Fruit fly (Drosophila melanogaster) whole organism, embryonic: ENCODE measurements around the gene msn.

Source experiments
- Aef1 ChIP-seq: fragments of 200-800 bp; sonication (Bioruptor generic); IDR thresholded peaks from 3 replicates; pipeline ENCODE4 v1.3.6; 2022; ENCODE audit warnings: missing biosample characterization, missing genetic modification characterization
- Awh ChIP-seq: fragments of 200-800 bp; sonication (Bioruptor generic); IDR thresholded peaks from 2 replicates; pipeline ENCODE4, ENCODE4 v1.3.6; 2022; ENCODE audit warnings: missing biosample characterization, missing genetic modification characterization
- CG11504 ChIP-seq: fragments of 200-800 bp; sonication (Bioruptor generic); optimal IDR thresholded peaks from 3 replicates; lab custom pipeline; 2019; ENCODE audit warnings: missing biosample characterization, mild to moderate bottlenecking, missing genetic modification characterization, moderate library complexity
- CG12104 ChIP-seq: fragments of 200-800 bp; sonication (Bioruptor generic); optimal IDR thresholded peaks from 3 replicates; lab custom pipeline; 2016; ENCODE audit warnings: missing biosample characterization, missing genetic modification characterization
- CG13123 ChIP-seq: fragments of 200-800 bp; sonication (Bioruptor generic); optimal IDR thresholded peaks from 2 replicates; lab custom pipeline; 2016; ENCODE audit warnings: missing biosample characterization, missing genetic modification characterization
- CG13424 ChIP-seq: fragments of 200-800 bp; sonication (Bioruptor generic); optimal IDR thresholded peaks from 2 replicates; lab custom pipeline; 2019; ENCODE audit warnings: missing biosample characterization, mild to moderate bottlenecking, missing genetic modification characterization, moderate library complexity
- CG14014 ChIP-seq: fragments of 200-800 bp; sonication (Bioruptor generic); IDR thresholded peaks from 2 replicates; pipeline ENCODE4 v1.3.6; 2022; ENCODE audit warnings: missing biosample characterization, missing genetic modification characterization
- CG14441 ChIP-seq: fragments of 200-800 bp; sonication (Bioruptor generic); IDR thresholded peaks from 2 replicates; pipeline ENCODE4 v1.3.6; 2022; ENCODE audit warnings: missing biosample characterization, missing genetic modification characterization
- CG15011 ChIP-seq: fragments of 200-800 bp; sonication (Bioruptor generic); optimal IDR thresholded peaks from 3 replicates; lab custom pipeline; 2018; ENCODE audit warnings: missing biosample characterization, mild to moderate bottlenecking, missing genetic modification characterization
- CG15269 ChIP-seq: fragments of 200-800 bp; sonication (Bioruptor generic); optimal IDR thresholded peaks from 2 replicates; lab custom pipeline; 2018; ENCODE audit warnings: missing biosample characterization, mild to moderate bottlenecking, missing genetic modification characterization, moderate library complexity
- CG2120 ChIP-seq: fragments of 200-800 bp; sonication (Bioruptor generic); optimal IDR thresholded peaks from 3 replicates; lab custom pipeline; 2016; ENCODE audit warnings: missing biosample characterization, missing genetic modification characterization
- CG2678 ChIP-seq: fragments of 200-800 bp; sonication (Bioruptor generic); optimal IDR thresholded peaks from 3 replicates; lab custom pipeline; 2019; ENCODE audit warnings: missing biosample characterization, mild to moderate bottlenecking, missing genetic modification characterization, moderate library complexity
- CG31224 ChIP-seq: fragments of 200-800 bp; sonication (Bioruptor generic); IDR thresholded peaks from 2 replicates; pipeline ENCODE4 v1.3.6; 2022; ENCODE audit warnings: missing biosample characterization, missing genetic modification characterization
- CG3163 ChIP-seq: fragments of 200-800 bp; sonication (Bioruptor generic); optimal IDR thresholded peaks from 3 replicates; lab custom pipeline; 2016; ENCODE audit warnings: missing biosample characterization, missing genetic modification characterization
- CG32772 ChIP-seq: fragments of 200-800 bp; sonication (Bioruptor generic); IDR thresholded peaks from 2 replicates; pipeline ENCODE4 v1.3.6; 2022; ENCODE audit warnings: missing biosample characterization, missing genetic modification characterization
- CG33213 ChIP-seq: fragments of 200-800 bp; sonication (Bioruptor generic); optimal IDR thresholded peaks from 3 replicates; lab custom pipeline; 2016; ENCODE audit warnings: missing biosample characterization, missing genetic modification characterization
- CG4282 ChIP-seq: fragments of 200-800 bp; sonication (Bioruptor generic); optimal IDR thresholded peaks from 2 replicates; lab custom pipeline; 2016; ENCODE audit warnings: missing biosample characterization, missing genetic modification characterization
- CG4730 ChIP-seq: fragments of 200-800 bp; sonication (Bioruptor generic); IDR thresholded peaks from 2 replicates; pipeline ENCODE4 v1.3.6; 2022; ENCODE audit warnings: missing biosample characterization, missing genetic modification characterization
- CG6765 ChIP-seq: fragments of 200-800 bp; sonication (Bioruptor generic); optimal IDR thresholded peaks from 3 replicates; lab custom pipeline; 2017; ENCODE audit warnings: missing biosample characterization, mild to moderate bottlenecking, missing genetic modification characterization
- CG7357 ChIP-seq: fragments of 200-800 bp; sonication (Bioruptor generic); IDR thresholded peaks from 3 replicates; pipeline ENCODE4 v1.3.6; 2022; ENCODE audit warnings: missing biosample characterization, missing genetic modification characterization
- CG7839 ChIP-seq: fragments of 200-800 bp; sonication (Bioruptor generic); optimal IDR thresholded peaks from 3 replicates; lab custom pipeline; 2018; ENCODE audit warnings: missing biosample characterization, mild to moderate bottlenecking, missing genetic modification characterization, moderate library complexity
- CG9817 ChIP-seq: fragments of 200-800 bp; sonication (Bioruptor generic); optimal IDR thresholded peaks from 2 replicates; lab custom pipeline; 2018; ENCODE audit warnings: missing biosample characterization, mild to moderate bottlenecking, missing genetic modification characterization, moderate library complexity
- CG9932 ChIP-seq: fragments of 200-800 bp; sonication (Bioruptor generic); IDR thresholded peaks from 2 replicates; pipeline ENCODE4 v1.3.6; 2022; ENCODE audit warnings: missing biosample characterization, missing genetic modification characterization
- D19B ChIP-seq: fragments of 200-800 bp; sonication (Bioruptor generic); optimal IDR thresholded peaks from 2 replicates; lab custom pipeline; 2017; ENCODE audit warnings: missing biosample characterization, mild to moderate bottlenecking, missing genetic modification characterization
- Dad ChIP-seq: fragments of 200-800 bp; sonication (Bioruptor generic); optimal IDR thresholded peaks from 3 replicates; lab custom pipeline; 2016; ENCODE audit warnings: missing biosample characterization, missing genetic modification characterization
- Dip3 ChIP-seq: fragments of 200-800 bp; sonication (Bioruptor generic); optimal IDR thresholded peaks from 3 replicates; lab custom pipeline; 2016; ENCODE audit warnings: missing biosample characterization, missing genetic modification characterization
- Eip74EF ChIP-seq, 2 experiments: fragments of 200-800 bp in 1 of 2; fragments of >200 bp in 1 of 2; sonication (Bioruptor generic) in 1 of 2; optimal IDR thresholded peaks; 2 replicates each; lab custom pipeline; 2017 to 2019; ENCODE audit warnings: missing biosample characterization in 2 of 2, missing genetic modification characterization in 2 of 2, mild to moderate bottlenecking in 1 of 2, moderate library complexity in 1 of 2
- H2.0 ChIP-seq: fragments of 200-800 bp; sonication (Bioruptor generic); IDR thresholded peaks from 2 replicates; pipeline ENCODE4 v1.3.6; 2022; ENCODE audit warnings: missing biosample characterization, missing genetic modification characterization
- HLH3B ChIP-seq: fragments of 200-800 bp; sonication (Bioruptor generic); IDR thresholded peaks from 2 replicates; pipeline ENCODE4 v1.3.6; 2022; ENCODE audit warnings: missing biosample characterization, missing genetic modification characterization
- Hr51 ChIP-seq, 2 experiments: fragments of 200-800 bp; sonication (Bioruptor generic); optimal IDR thresholded peaks; 2 replicates in 1 of 2; 3 replicates in 1 of 2; lab custom pipeline; 2016 to 2018; ENCODE audit warnings: missing biosample characterization in 2 of 2, missing genetic modification characterization in 2 of 2, mild to moderate bottlenecking in 1 of 2, moderate library complexity in 1 of 2
- Oli ChIP-seq: fragments of 200-800 bp; sonication (Bioruptor generic); optimal IDR thresholded peaks from 2 replicates; lab custom pipeline; 2018; ENCODE audit warnings: missing biosample characterization, mild to moderate bottlenecking, missing genetic modification characterization, moderate library complexity
- PHDP ChIP-seq: fragments of 200-800 bp; sonication (Bioruptor generic); optimal IDR thresholded peaks from 3 replicates; lab custom pipeline; 2018; ENCODE audit warnings: missing biosample characterization, mild to moderate bottlenecking, missing genetic modification characterization, moderate library complexity
- Rfx ChIP-seq: fragments of 200-800 bp; sonication (Bioruptor generic); IDR thresholded peaks from 2 replicates; pipeline ENCODE4 v1.3.6; 2022; ENCODE audit warnings: missing biosample characterization, missing genetic modification characterization
- Sox100B ChIP-seq: fragments of 200-800 bp; sonication (Bioruptor generic); optimal IDR thresholded peaks from 3 replicates; lab custom pipeline; 2018; ENCODE audit warnings: missing biosample characterization, mild to moderate bottlenecking, missing genetic modification characterization
- Xrp1 ChIP-seq: fragments of 200-800 bp; sonication (Bioruptor generic); IDR thresholded peaks from 2 replicates; pipeline ENCODE4 v1.3.6; 2022; ENCODE audit warnings: missing biosample characterization, missing genetic modification characterization
- da ChIP-seq: fragments of 200-800 bp; sonication (Bioruptor generic); optimal IDR thresholded peaks from 2 replicates; lab custom pipeline; 2016; ENCODE audit warnings: missing biosample characterization, missing genetic modification characterization
- danr ChIP-seq: fragments of 200-800 bp; sonication (Bioruptor generic); IDR thresholded peaks from 2 replicates; pipeline ENCODE4 v1.3.6; 2022; ENCODE audit warnings: missing biosample characterization, missing genetic modification characterization
- esg ChIP-seq: fragments of 200-800 bp; sonication (Bioruptor generic); conservative IDR thresholded peaks from 2 replicates; pipeline ENCODE4 v1.3.6; 2022; ENCODE audit warnings: missing biosample characterization, missing genetic modification characterization
- fd3F ChIP-seq: fragments of 200-800 bp; sonication (Bioruptor generic); optimal IDR thresholded peaks from 2 replicates; lab custom pipeline; 2018; ENCODE audit warnings: missing biosample characterization, mild to moderate bottlenecking, missing genetic modification characterization, moderate library complexity
- hkb ChIP-seq, 2 experiments: fragments of 200-800 bp in 1 of 2; fragments of >200 bp in 1 of 2; sonication (Bioruptor generic) in 1 of 2; IDR thresholded peaks in 1 of 2; optimal IDR thresholded peaks in 1 of 2; 2 replicates each; pipeline versions ENCODE4 v1.3.6 to Lab custom; 2017 to 2022; ENCODE audit warnings: missing biosample characterization in 1 of 2, missing genetic modification characterization in 1 of 2
- knrl ChIP-seq: fragments of 200-800 bp; sonication (Bioruptor generic); IDR thresholded peaks from 3 replicates; pipeline ENCODE4 v1.3.6; 2022; ENCODE audit warnings: missing biosample characterization, missing genetic modification characterization; ENCODE audit not compliant: partially characterized antibody
- lmd ChIP-seq: fragments of 200-800 bp; sonication (Bioruptor generic); IDR thresholded peaks from 2 replicates; pipeline ENCODE4 v1.3.6; 2022; ENCODE audit warnings: missing biosample characterization, missing genetic modification characterization
- phol ChIP-seq: fragments of 200-800 bp; sonication (Bioruptor generic); optimal IDR thresholded peaks from 3 replicates; lab custom pipeline; 2018; ENCODE audit warnings: missing biosample characterization, mild to moderate bottlenecking, missing genetic modification characterization, moderate library complexity
- row ChIP-seq: fragments of 200-800 bp; sonication (Bioruptor generic); IDR thresholded peaks from 3 replicates; pipeline ENCODE4 v1.3.6; 2022; ENCODE audit warnings: missing biosample characterization, missing genetic modification characterization
- slbo ChIP-seq: fragments of 200-800 bp; sonication (Bioruptor generic); IDR thresholded peaks from 2 replicates; pipeline ENCODE4 v1.3.6; 2022; ENCODE audit warnings: missing biosample characterization, missing genetic modification characterization
- trh ChIP-seq: fragments of 200-800 bp; sonication (Bioruptor generic); optimal IDR thresholded peaks from 2 replicates; lab custom pipeline; 2016; ENCODE audit warnings: missing biosample characterization, missing genetic modification characterization
- ttk ChIP-seq: fragments of 200-800 bp; sonication (Bioruptor generic); IDR thresholded peaks from 2 replicates; pipeline ENCODE4 v2.1.2; 2022; ENCODE audit warnings: missing biosample characterization, missing genetic modification characterization
- unpg ChIP-seq: fragments of 200-800 bp; sonication (Bioruptor generic); optimal IDR thresholded peaks from 3 replicates; lab custom pipeline; 2018; ENCODE audit warnings: missing biosample characterization, mild to moderate bottlenecking, missing genetic modification characterization, moderate library complexity
- vfl ChIP-seq: fragments of 200-800 bp; sonication (Bioruptor generic); optimal IDR thresholded peaks from 2 replicates; lab custom pipeline; 2016; ENCODE audit warnings: missing biosample characterization, missing genetic modification characterization
- vvl ChIP-seq: fragments of 200-800 bp; sonication (Bioruptor generic); IDR thresholded peaks from 2 replicates; pipeline ENCODE4 v1.3.6; 2022; ENCODE audit warnings: missing biosample characterization, missing genetic modification characterization

Gene msn

DNA sequence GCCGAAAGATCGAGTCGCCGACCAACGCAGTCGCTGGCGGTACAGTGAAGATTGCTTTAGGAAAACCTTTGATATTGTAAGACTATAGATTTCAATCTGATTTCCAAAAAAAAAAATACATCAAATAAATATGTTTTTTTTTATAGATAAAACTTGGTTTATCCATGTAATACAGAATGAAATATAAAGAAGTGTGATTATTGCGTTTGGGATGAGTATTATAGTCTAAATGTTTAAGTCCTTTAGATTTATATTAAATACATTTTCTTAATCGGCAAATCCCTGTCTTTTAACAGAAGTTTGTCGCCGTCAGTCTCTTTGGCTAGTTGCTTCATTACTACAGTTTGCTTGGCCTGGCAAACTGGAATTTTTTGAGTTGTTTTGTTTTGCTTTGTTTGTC is 4.5 kb downstream of the msn start (continued):
- TF ChIP-seq CG13424 (tag; lab: Kevin White, UChicago) (peak; percentile 27), CG6765 (GFP tag; lab: Kevin White, UChicago) (peak; percentile 19), Rfx (GFP tag; lab: Robert Waterston, UW) (peak; percentile 59), hkb (optimal IDR thresholded peaks at IDR 0.05; lab: Kevin White, UChicago) (no peak), hkb (GFP tag; IDR thresholded peaks at IDR 0.05; lab: Robert Waterston, UW) (peak; percentile 14; the same call in 1 of the 2 replicates), danr (GFP tag; lab: Robert Waterston, UW) (no peak), CG9817 (tag; lab: Kevin White, UChicago) (peak; percentile 11), CG7357 (GFP tag; lab: Robert Waterston, UW) (0 out of 3 replicates have a peak, but pooled peaks have one; percentile 41), unpg (GFP tag; lab: Kevin White, UChicago) (peak; percentile 15), H2.0 (GFP tag; lab: Robert Waterston, UW) (0 out of 2 replicates have a peak, but pooled peaks have one; percentile 32), Xrp1 (GFP tag; lab: Robert Waterston, UW) (peak; percentile 24; the same call in 1 of the 2 replicates), phol (peak; percentile 11), CG14014 (peak; percentile 35; the same call in 1 of the 2 replicates), esg (GFP tag; lab: Robert Waterston, UW) (peak; percentile 49), Hr51 (GFP tag; optimal IDR thresholded peaks at IDR 0.05; lab: Kevin White, UChicago) (peak in 1 of 2 experiments; percentile 56), CG13123 (GFP tag; lab: Kevin White, UChicago) (no peak), CG11504 (tag; lab: Kevin White, UChicago) (peak; percentile 48), CG9932 (GFP tag; lab: Robert Waterston, UW) (peak; percentile 31; the same call in 1 of the 2 replicates), CG3163 (GFP tag; lab: Kevin White, UChicago) (no peak), CG31224 (GFP tag; lab: Robert Waterston, UW) (0 out of 2 replicates have a peak, but pooled peaks have one; percentile 13), vvl (GFP tag; lab: Robert Waterston, UW) (peak; percentile 14; the same call in 1 of the 2 replicates), Dip3 (GFP tag; lab: Kevin White, UChicago) (no peak), lmd (peak; percentile 51), D19B (GFP tag; lab: Kevin White, UChicago) (no peak), Aef1 (0 out of 3 replicates have a peak, but pooled peaks have one; percentile 11), CG2678 (tag; lab: Kevin White, UChicago) (peak; percentile 21), HLH3B (peak; percentile 41; the same call in 1 of the 2 replicates), CG12104 (GFP tag; lab: Kevin White, UChicago) (no peak), PHDP (peak; percentile 4), CG4730 (GFP tag; lab: Robert Waterston, UW) (peak; percentile 54; the same call in 1 of the 2 replicates), ttk (GFP tag; lab: Robert Waterston, UW) (0 out of 2 replicates have a peak, but pooled peaks have one; percentile 23), Awh (GFP tag; lab: Robert Waterston, UW) (peak; percentile 49), trh (GFP tag; lab: Kevin White, UChicago) (no peak), CG2120 (GFP tag; lab: Kevin White, UChicago) (peak; percentile 39), vfl (GFP tag; lab: Kevin White, UChicago) (no peak), CG33213 (GFP tag; lab: Kevin White, UChicago) (no peak), row (peak; percentile 32), CG7839 (tag; lab: Kevin White, UChicago) (peak; percentile 66), CG32772 (GFP tag; lab: Robert Waterston, UW) (peak; percentile 47; the same call in 1 of the 2 replicates), Eip74EF (GFP tag; optimal IDR thresholded peaks at IDR 0.05; lab: Kevin White, UChicago) (peak in 1 of 2 experiments; percentile 4), Oli (tag; lab: Kevin White, UChicago) (peak; percentile 21), Sox100B (GFP tag; lab: Kevin White, UChicago) (peak; percentile 47), CG14441 (peak; percentile 53; the same call in 1 of the 2 replicates), Dad (GFP tag; lab: Kevin White, UChicago) (no peak), slbo (GFP tag; lab: Robert Waterston, UW) (peak; percentile 48), CG15269 (tag; lab: Kevin White, UChicago) (peak; percentile 72), da (GFP tag; lab: Kevin White, UChicago) (no peak), CG4282 (GFP tag; lab: Kevin White, UChicago) (no peak), knrl (GFP tag; lab: Robert Waterston, UW) (no peak), fd3F (GFP tag; lab: Kevin White, UChicago) (peak; percentile 51), CG15011 (GFP tag; lab: Kevin White, UChicago) (no peak)
